Worm (Caenorhabditis elegans) whole organism, L4 larva: Measurements from ENCODE around the gene ugt-62.
A peak's percentile ranks its signal among the peaks of the same experiment; 100 is the strongest.

ENCODE experiments used
- F26F4.8 ChIP-seq: fragments of 200-800 bp; sonication (Bioruptor generic); conservative IDR thresholded peaks from 2 replicates; pipeline ENCODE4 v1.3.6; 2022; ENCODE audit warnings: missing genetic modification characterization, missing compliant biosample characterization
- F44E2.7 ChIP-seq: fragments of 200-800 bp; sonication (Bioruptor generic); IDR thresholded peaks from 2 replicates; pipeline ENCODE4 v2.1.2; 2022; ENCODE audit warnings: missing genetic modification characterization, missing compliant biosample characterization
- T20F7.1 ChIP-seq: fragments of 200-800 bp; sonication (Bioruptor generic); optimal IDR thresholded peaks from 2 replicates; lab custom pipeline; 2018; ENCODE audit warnings: mild to moderate bottlenecking, missing genetic modification characterization, missing compliant biosample characterization
- T26A8.4 ChIP-seq: fragments of 200-800 bp; sonication (Bioruptor generic); IDR thresholded peaks from 2 replicates; pipeline ENCODE4 v1.3.6; 2022; ENCODE audit warnings: missing genetic modification characterization, missing compliant biosample characterization
- Y105C5A.15 ChIP-seq: fragments of 200-800 bp; sonication (Bioruptor generic); IDR thresholded peaks from 2 replicates; pipeline ENCODE4 v1.3.6; 2022; ENCODE audit warnings: missing genetic modification characterization, missing compliant biosample characterization
- Y48G9A.11 ChIP-seq: fragments of 200-800 bp; sonication (Bioruptor generic); IDR thresholded peaks from 2 replicates; pipeline ENCODE4 v1.3.6; 2022; ENCODE audit warnings: missing genetic modification reagents, missing genetic modification characterization, missing compliant biosample characterization
- Y75B8A.6 ChIP-seq: fragments of 200-800 bp; sonication (Bioruptor generic); IDR thresholded peaks from 2 replicates; pipeline ENCODE4 v1.3.6; 2022; ENCODE audit warnings: missing genetic modification reagents, missing genetic modification characterization, missing compliant biosample characterization
- ZK337.2 ChIP-seq: fragments of 200-800 bp; sonication (Bioruptor generic); IDR thresholded peaks from 2 replicates; pipeline ENCODE4 v1.3.6; 2022; ENCODE audit warnings: missing genetic modification reagents, missing genetic modification characterization, missing compliant biosample characterization
- ZK546.5 ChIP-seq, 2 experiments: sonication (generic microtip); optimal IDR thresholded peaks; 2 replicates each; lab custom pipeline; 2017; ENCODE audit warnings: missing biosample characterization in 2 of 2, missing genetic modification characterization in 2 of 2
- aly-2 ChIP-seq: sonication (generic microtip); optimal IDR thresholded peaks from 2 replicates; lab custom pipeline; 2018; ENCODE audit warnings: missing biosample characterization, missing genetic modification characterization
- ama-1 ChIP-seq: fragments of 150-350 bp; optimal IDR thresholded peaks from 2 replicates; lab custom pipeline; 2014; ENCODE audit warnings: inconsistent platforms, mixed read lengths
- ceh-44 ChIP-seq: fragments of 200-800 bp; sonication (Bioruptor generic); IDR thresholded peaks from 2 replicates; pipeline ENCODE4 v1.3.6; 2022; ENCODE audit warnings: missing genetic modification reagents, missing genetic modification characterization, missing compliant biosample characterization
- ceh-82 ChIP-seq: sonication (generic microtip); optimal IDR thresholded peaks from 2 replicates; lab custom pipeline; 2017; ENCODE audit warnings: missing biosample characterization, missing genetic modification characterization
- ctbp-1 ChIP-seq: fragments of 200-800 bp; sonication (Bioruptor generic); IDR thresholded peaks from 2 replicates; pipeline ENCODE4 v1.3.6; 2022; ENCODE audit warnings: missing genetic modification reagents, missing genetic modification characterization, missing compliant biosample characterization
- daf-16 ChIP-seq, 3 experiments: sonication (generic microtip); optimal IDR thresholded peaks; 2 replicates each; lab custom pipeline; 2016 to 2017; ENCODE audit warnings: missing genetic modification characterization in 3 of 3, missing genetic modification reagents in 3 of 3, mild to moderate bottlenecking in 2 of 3, missing compliant biosample characterization in 2 of 3, missing biosample characterization in 1 of 3, moderate library complexity in 1 of 3
- daf-8 ChIP-seq: fragments of 200-800 bp; sonication (Bioruptor generic); IDR thresholded peaks from 2 replicates; pipeline ENCODE4 v1.3.6; 2022; ENCODE audit warnings: missing genetic modification characterization, missing compliant biosample characterization
- dmd-6 ChIP-seq: fragments of 200-800 bp; sonication (Bioruptor generic); IDR thresholded peaks from 2 replicates; pipeline ENCODE4 v1.3.6; 2022; ENCODE audit warnings: missing genetic modification reagents, missing genetic modification characterization, missing compliant biosample characterization
- dmd-8 ChIP-seq: fragments of 200-800 bp; sonication (Bioruptor generic); IDR thresholded peaks from 2 replicates; pipeline ENCODE4 v1.3.6; 2022; ENCODE audit warnings: missing genetic modification characterization, missing compliant biosample characterization
- egl-43 ChIP-seq: fragments of 200-800 bp; sonication (Bioruptor generic); IDR thresholded peaks from 2 replicates; pipeline ENCODE4 v1.3.6; 2022; ENCODE audit warnings: missing genetic modification reagents, missing genetic modification characterization, missing compliant biosample characterization
- hif-1 ChIP-seq, 2 experiments: sonication (generic microtip); optimal IDR thresholded peaks; 2 replicates each; lab custom pipeline; 2016 to 2017; ENCODE audit warnings: missing compliant biosample characterization in 2 of 2, missing genetic modification characterization in 2 of 2, missing genetic modification reagents in 2 of 2, missing genotype in 2 of 2, mild to moderate bottlenecking in 1 of 2
- hlh-11 ChIP-seq: fragments of 200-800 bp; sonication (Bioruptor generic); optimal IDR thresholded peaks from 2 replicates; lab custom pipeline; 2018; ENCODE audit warnings: mild to moderate bottlenecking, missing genetic modification characterization, missing compliant biosample characterization
- lin-29 ChIP-seq: fragments of 200-800 bp; sonication (Bioruptor generic); IDR thresholded peaks from 2 replicates; pipeline ENCODE4 v1.3.6; 2022; ENCODE audit warnings: missing genetic modification reagents, missing genetic modification characterization, missing compliant biosample characterization
- lin-38 ChIP-seq: fragments of 200-800 bp; sonication (Bioruptor generic); IDR thresholded peaks from 2 replicates; pipeline ENCODE4 v1.3.6; 2022; ENCODE audit warnings: missing genetic modification reagents, missing genetic modification characterization, missing compliant biosample characterization
- lin-39 ChIP-seq: fragments of 150-350 bp; optimal IDR thresholded peaks from 2 replicates; lab custom pipeline; 2014; ENCODE audit warnings: missing biosample characterization, missing genetic modification reagents, missing genetic modification characterization
- lir-3 ChIP-seq: sonication (generic microtip); optimal IDR thresholded peaks from 2 replicates; lab custom pipeline; 2016; ENCODE audit warnings: mild to moderate bottlenecking, missing genetic modification characterization, missing compliant biosample characterization
- lsy-2 ChIP-seq, 2 experiments: fragments of 150-350 bp in 1 of 2; sonication (generic microtip) in 1 of 2; optimal IDR thresholded peaks; 2 replicates each; lab custom pipeline; 2014 to 2017; ENCODE audit warnings: missing biosample characterization in 2 of 2, missing genetic modification characterization in 2 of 2
- madf-9 ChIP-seq: fragments of 200-800 bp; sonication (Bioruptor generic); conservative IDR thresholded peaks from 2 replicates; pipeline ENCODE4 v1.3.6; 2022; ENCODE audit warnings: missing genetic modification reagents, missing genetic modification characterization, missing compliant biosample characterization
- mdl-1 ChIP-seq, 2 experiments: fragments of 150-350 bp in 1 of 2; sonication (generic microtip) in 1 of 2; optimal IDR thresholded peaks; 2 replicates each; lab custom pipeline; 2014 to 2017; ENCODE audit warnings: missing biosample characterization in 2 of 2, missing genetic modification characterization in 2 of 2
- mdt-29 ChIP-seq: fragments of 200-800 bp; sonication (Bioruptor generic); IDR thresholded peaks from 2 replicates; pipeline ENCODE4 v1.3.6; 2022; ENCODE audit warnings: missing genetic modification reagents, missing genetic modification characterization, missing compliant biosample characterization
- mep-1 ChIP-seq: fragments of 150-350 bp; sonication (generic microtip); optimal IDR thresholded peaks from 3 replicates; lab custom pipeline; 2014; ENCODE audit warnings: missing biosample characterization, missing genetic modification characterization
- mxl-3 ChIP-seq: fragments of 200-800 bp; sonication (Bioruptor generic); optimal IDR thresholded peaks from 2 replicates; lab custom pipeline; 2018; ENCODE audit warnings: mild to moderate bottlenecking, missing genetic modification characterization, missing compliant biosample characterization
- nhr-11 ChIP-seq: fragments of 150-350 bp; optimal IDR thresholded peaks from 2 replicates; lab custom pipeline; 2014; ENCODE audit warnings: missing biosample characterization, missing genetic modification characterization
- nhr-237 ChIP-seq: sonication (generic microtip); optimal IDR thresholded peaks from 2 replicates; lab custom pipeline; 2017; ENCODE audit warnings: missing biosample characterization, missing genetic modification characterization
- nhr-48 ChIP-seq: sonication (generic microtip); optimal IDR thresholded peaks from 2 replicates; lab custom pipeline; 2016; ENCODE audit warnings: mild to moderate bottlenecking, missing genetic modification characterization, missing compliant biosample characterization
- nhr-6 ChIP-seq: fragments of 150-350 bp; optimal IDR thresholded peaks from 2 replicates; lab custom pipeline; 2014; ENCODE audit warnings: missing biosample characterization, missing genetic modification characterization
- nhr-77 ChIP-seq: fragments of 150-350 bp; optimal IDR thresholded peaks from 2 replicates; lab custom pipeline; 2014; ENCODE audit warnings: missing biosample characterization, missing genetic modification characterization
- php-3 ChIP-seq: fragments of 200-800 bp; sonication (Bioruptor generic); IDR thresholded peaks from 2 replicates; pipeline ENCODE4 v1.3.6; 2022; ENCODE audit warnings: missing genetic modification reagents, missing genetic modification characterization, missing compliant biosample characterization
- pqm-1 ChIP-seq: sonication (generic microtip); optimal IDR thresholded peaks from 2 replicates; lab custom pipeline; 2017; ENCODE audit warnings: missing biosample characterization, missing genetic modification characterization
- saeg-2 ChIP-seq: fragments of 200-800 bp; sonication (Bioruptor generic); IDR thresholded peaks from 2 replicates; pipeline ENCODE4 v1.3.6; 2022; ENCODE audit warnings: missing genetic modification reagents, missing genetic modification characterization, missing compliant biosample characterization
- set-16 ChIP-seq: fragments of 200-800 bp; sonication (Bioruptor generic); IDR thresholded peaks from 2 replicates; pipeline ENCODE4 v1.3.6; 2022; ENCODE audit warnings: missing genetic modification reagents, missing genetic modification characterization, missing compliant biosample characterization
- skn-1 ChIP-seq: fragments of 150-350 bp; optimal IDR thresholded peaks from 2 replicates; lab custom pipeline; 2014; ENCODE audit warnings: missing biosample characterization, missing genetic modification characterization
- unc-39 ChIP-seq: sonication (generic microtip); optimal IDR thresholded peaks from 2 replicates; lab custom pipeline; 2017; ENCODE audit warnings: missing biosample characterization, missing genetic modification characterization
- unc-62 ChIP-seq, 3 experiments: fragments of 150-350 bp in 1 of 3; sonication (generic microtip); optimal IDR thresholded peaks in 2 of 3; peaks in 1 of 3; 1 replicate in 1 of 3; 2 replicates in 2 of 3; lab custom pipeline; 2014 to 2017; ENCODE audit warnings: missing biosample characterization in 3 of 3, missing genetic modification characterization in 3 of 3, missing genetic modification reagents in 3 of 3, missing genotype in 1 of 3
- vab-7 ChIP-seq: fragments of 200-800 bp; sonication (Bioruptor generic); IDR thresholded peaks from 2 replicates; pipeline ENCODE4 v1.3.6; 2022; ENCODE audit warnings: missing genetic modification reagents, missing genetic modification characterization, missing compliant biosample characterization
- zag-1 ChIP-seq: fragments of 150-350 bp; optimal IDR thresholded peaks from 2 replicates; lab custom pipeline; 2014; ENCODE audit warnings: missing biosample characterization, missing genetic modification characterization
- zfp-2 ChIP-seq: sonication (generic microtip); optimal IDR thresholded peaks from 2 replicates; lab custom pipeline; 2016; ENCODE audit warnings: mild to moderate bottlenecking, missing genetic modification characterization, missing compliant biosample characterization
- zip-11 ChIP-seq: fragments of 200-800 bp; sonication (Bioruptor generic); IDR thresholded peaks from 2 replicates; pipeline ENCODE4 v1.3.6; 2022; ENCODE audit warnings: missing genetic modification characterization, missing compliant biosample characterization
- zip-2 ChIP-seq: fragments of 150-350 bp; optimal IDR thresholded peaks from 2 replicates; lab custom pipeline; 2014; ENCODE audit warnings: missing biosample characterization, missing genetic modification characterization
- ztf-7 ChIP-seq: fragments of 150-350 bp; optimal IDR thresholded peaks from 2 replicates; lab custom pipeline; 2014; ENCODE audit warnings: missing biosample characterization, missing genetic modification characterization

Gene ugt-62

ce11 chrIII:4498938-4499337 lies 41.5 kb downstream of the ugt-62 start, which contains the start of the genes C07G2.5 and atf-7:
C07G2.5 (minus strand) TSS chrIII:4499038.
atf-7 (minus strand) TSS chrIII:4499045.
- peak; percentile 85 for TF ChIP-seq ama-1 (lab: Kevin White, UChicago)
- TF ChIP-seq zip-11 (GFP tag; lab: Robert Waterston, UW) = no peak
- TF ChIP-seq F26F4.8 (GFP tag; lab: Robert Waterston, UW) = no peak

- no peak for TF ChIP-seq egl-43 (GFP tag; lab: Robert Waterston, UW)
- peak; percentile 2 for TF ChIP-seq ztf-7 (tag; lab: Kevin White, UChicago)
- TF ChIP-seq F26F4.8 (GFP tag; lab: Robert Waterston, UW) = no peak
- no peak for TF ChIP-seq zip-2 (tag; lab: Kevin White, UChicago)
- no peak for TF ChIP-seq unc-62 (GFP tag; optimal IDR thresholded peaks at IDR 0.05 in 1 of 2; lab: Kevin White, UChicago)
- no peak for TF ChIP-seq unc-62 (tag; optimal IDR thresholded peaks at IDR 0.05; lab: Kevin White, UChicago)
- TF ChIP-seq lir-3 (tag; lab: Kevin White, UChicago) = no peak
- TF ChIP-seq dmd-6 = peak; percentile 95
- TF ChIP-seq mxl-3 (GFP tag; lab: Kevin White, UChicago) = peak; percentile 46
- no peak for TF ChIP-seq vab-7
- no peak for TF ChIP-seq mdt-29
- no peak for TF ChIP-seq Y48G9A.11 (GFP tag; lab: Robert Waterston, UW)
- peak; percentile 41; the same call in 1 of the 2 replicates for TF ChIP-seq saeg-2 (GFP tag; lab: Robert Waterston, UW)
- TF ChIP-seq pqm-1 (tag; lab: Kevin White, UChicago) = peak; percentile 36
- TF ChIP-seq lin-38 (GFP tag; lab: Robert Waterston, UW) = no peak
- peak; percentile 30 for TF ChIP-seq T20F7.1 (GFP tag; lab: Kevin White, UChicago)
- no peak for TF ChIP-seq lin-29 (GFP tag; lab: Robert Waterston, UW)
- no peak for TF ChIP-seq daf-8 (GFP tag; lab: Robert Waterston, UW)
- TF ChIP-seq ceh-82 (tag; lab: Kevin White, UChicago) = no peak
- no peak for TF ChIP-seq skn-1
- no peak for TF ChIP-seq nhr-6 (tag; lab: Kevin White, UChicago)
- peak; percentile 88 for TF ChIP-seq nhr-48 (tag; lab: Kevin White, UChicago)
- no peak for TF ChIP-seq ceh-44 (GFP tag; lab: Robert Waterston, UW)
- no peak for TF ChIP-seq aly-2 (tag; lab: Kevin White, UChicago)
- TF ChIP-seq Y75B8A.6 (GFP tag; lab: Robert Waterston, UW) = no peak
- no peak for TF ChIP-seq T26A8.4
- no peak for TF ChIP-seq lin-39
- no peak for TF ChIP-seq unc-39 (tag; lab: Kevin White, UChicago)
- no peak for TF ChIP-seq ctbp-1 (GFP tag; lab: Robert Waterston, UW)
- no peak for TF ChIP-seq zfp-2
- TF ChIP-seq daf-16 (GFP tag; optimal IDR thresholded peaks at IDR 0.05; lab: Kevin White, UChicago) = peak in 1 of 2 experiments; percentile 44
- TF ChIP-seq daf-16 (tag; optimal IDR thresholded peaks at IDR 0.05; lab: Kevin White, UChicago) = peak; percentile 96
- TF ChIP-seq zip-11 (GFP tag; lab: Robert Waterston, UW) = no peak
- no peak for TF ChIP-seq dmd-8
- TF ChIP-seq mep-1 = peak; percentile 58
- TF ChIP-seq zag-1 = no peak
- TF ChIP-seq lsy-2 (tag; optimal IDR thresholded peaks at IDR 0.05; lab: Kevin White, UChicago) = peak in 1 of 2 experiments; percentile 39
- no peak for TF ChIP-seq set-16 (GFP tag; lab: Robert Waterston, UW)
- TF ChIP-seq madf-9 (GFP tag; lab: Robert Waterston, UW) = no peak
- TF ChIP-seq F44E2.7 = no peak
- TF ChIP-seq ZK337.2 (GFP tag; lab: Robert Waterston, UW) = no peak
- peak in 1 of 2 experiments; percentile 72 for TF ChIP-seq mdl-1 (tag; optimal IDR thresholded peaks at IDR 0.05; lab: Kevin White, UChicago)
- no peak for TF ChIP-seq nhr-11 (tag; lab: Kevin White, UChicago)
- TF ChIP-seq ZK546.5 (tag; optimal IDR thresholded peaks at IDR 0.05; lab: Kevin White, UChicago) = no peak
- TF ChIP-seq hlh-11 (tag; lab: Kevin White, UChicago) = peak; percentile 93
- no peak for TF ChIP-seq nhr-237
- TF ChIP-seq php-3 (GFP tag; lab: Robert Waterston, UW) = peak; percentile 80; the same call in 1 of the 2 replicates
- peak in 1 of 2 experiments; percentile 50 for TF ChIP-seq hif-1 (tag; optimal IDR thresholded peaks at IDR 0.05; lab: Kevin White, UChicago)
- peak; percentile 55 for TF ChIP-seq nhr-77 (tag; lab: Kevin White, UChicago)
- no peak for TF ChIP-seq Y105C5A.15
Observed at ce11 chrIII:4496085-4496484, 44.3 kb downstream of the ugt-62 start.
